Fruit fly (Drosophila melanogaster) whole organism, prepupa: ENCODE results near the gene Prtl99C.

Experiments
- Blimp-1 ChIP-seq: fragments of 200-800 bp; sonication (Bioruptor generic); optimal IDR thresholded peaks from 3 replicates; lab custom pipeline; 2017; ENCODE audit warnings: missing biosample characterization, missing genetic modification characterization, mild to moderate bottlenecking, moderate library complexity, missing genetic modification reagents
- CG10631 ChIP-seq: fragments of 200-800 bp; sonication (Bioruptor generic); optimal IDR thresholded peaks from 2 replicates; lab custom pipeline; 2016; ENCODE audit warnings: missing biosample characterization, missing genetic modification characterization
- CG11294 ChIP-seq: fragments of 200-800 bp; sonication (Bioruptor generic); IDR thresholded peaks from 2 replicates; pipeline ENCODE4 v1.3.6; 2022; ENCODE audit warnings: missing biosample characterization, missing genetic modification characterization
- CG11762 ChIP-seq: fragments of 200-800 bp; sonication (Bioruptor generic); optimal IDR thresholded peaks from 3 replicates; lab custom pipeline; 2016; ENCODE audit warnings: missing biosample characterization, missing genetic modification characterization; ENCODE audit not compliant: insufficient read depth
- CG11902 ChIP-seq: fragments of 200-800 bp; sonication (Bioruptor generic); optimal IDR thresholded peaks from 3 replicates; lab custom pipeline; 2016; ENCODE audit warnings: missing biosample characterization, missing genetic modification characterization
- CG15336 ChIP-seq: fragments of 200-800 bp; sonication (Bioruptor generic); IDR thresholded peaks from 2 replicates; pipeline ENCODE4 v1.3.6; 2022; ENCODE audit warnings: missing biosample characterization, missing genetic modification characterization
- CG1621 ChIP-seq: fragments of 200-800 bp; sonication (Bioruptor generic); optimal IDR thresholded peaks from 3 replicates; lab custom pipeline; 2018; ENCODE audit warnings: missing biosample characterization, mild to moderate bottlenecking, missing genetic modification characterization
- CG3032 ChIP-seq: fragments of 200-800 bp; optimal IDR thresholded peaks from 2 replicates; lab custom pipeline; 2019; ENCODE audit warnings: missing biosample characterization, mild to moderate bottlenecking, missing genetic modification characterization, moderate library complexity
- CG31627 ChIP-seq: fragments of 200-800 bp; sonication (Bioruptor generic); optimal IDR thresholded peaks from 3 replicates; lab custom pipeline; 2016; ENCODE audit warnings: missing biosample characterization, missing genetic modification characterization
- CG32006 ChIP-seq: fragments of 200-800 bp; sonication (Bioruptor generic); optimal IDR thresholded peaks from 3 replicates; lab custom pipeline; 2017; ENCODE audit warnings: missing biosample characterization, mild to moderate bottlenecking, missing genetic modification characterization
- CG3919 ChIP-seq: fragments of 200-800 bp; sonication (Bioruptor generic); optimal IDR thresholded peaks from 3 replicates; lab custom pipeline; 2016; ENCODE audit warnings: missing biosample characterization, missing genetic modification characterization
- CG4318 ChIP-seq: fragments of 200-800 bp; sonication (Bioruptor generic); optimal IDR thresholded peaks from 3 replicates; lab custom pipeline; 2017; ENCODE audit warnings: missing biosample characterization, mild to moderate bottlenecking, missing genetic modification characterization
- CG6163 ChIP-seq: fragments of 200-800 bp; sonication (Bioruptor generic); IDR thresholded peaks from 3 replicates; pipeline ENCODE4 v1.3.6; 2022; ENCODE audit warnings: missing biosample characterization, missing genetic modification characterization
- CG6276 ChIP-seq: fragments of 200-800 bp; sonication (Bioruptor generic); optimal IDR thresholded peaks from 2 replicates; lab custom pipeline; 2017; ENCODE audit warnings: missing biosample characterization, mild to moderate bottlenecking, missing genetic modification characterization
- CG6792 ChIP-seq: fragments of 200-800 bp; sonication (Bioruptor generic); optimal IDR thresholded peaks from 3 replicates; lab custom pipeline; 2016; ENCODE audit warnings: missing biosample characterization, missing genetic modification characterization
- CG8632 ChIP-seq: fragments of 200-800 bp; sonication (Bioruptor generic); optimal IDR thresholded peaks from 3 replicates; lab custom pipeline; 2016; ENCODE audit warnings: missing biosample characterization, missing genetic modification characterization
- CG9139 ChIP-seq: fragments of 200-800 bp; sonication (Bioruptor generic); optimal IDR thresholded peaks from 3 replicates; lab custom pipeline; 2017; ENCODE audit warnings: missing biosample characterization, mild to moderate bottlenecking, missing genetic modification characterization
- Eip75B ChIP-seq: fragments of 200-800 bp; sonication (Bioruptor generic); optimal IDR thresholded peaks from 3 replicates; lab custom pipeline; 2016; ENCODE audit warnings: missing biosample characterization, missing genetic modification characterization
- Eip78C ChIP-seq: fragments of 200-800 bp; sonication (Bioruptor generic); peaks from one replicate; lab custom pipeline; 2016; ENCODE audit warnings: missing biosample characterization, missing genetic modification characterization
- Eip93F ChIP-seq: fragments of 200-800 bp; sonication (Bioruptor generic); optimal IDR thresholded peaks from 2 replicates; lab custom pipeline; 2016; ENCODE audit warnings: missing biosample characterization, mild to moderate bottlenecking, missing genetic modification characterization
- Ets21C ChIP-seq: fragments of 200-800 bp; sonication (Bioruptor generic); optimal IDR thresholded peaks from 3 replicates; lab custom pipeline; 2016; ENCODE audit warnings: missing biosample characterization, missing genetic modification characterization
- Ets96B ChIP-seq: fragments of 200-800 bp; optimal IDR thresholded peaks from 2 replicates; lab custom pipeline; 2019; ENCODE audit warnings: missing biosample characterization, mild to moderate bottlenecking, missing genetic modification characterization, moderate library complexity
- Gug ChIP-seq: fragments of 200-800 bp; sonication (Bioruptor generic); IDR thresholded peaks from 2 replicates; pipeline ENCODE4 v1.3.6; 2022; ENCODE audit warnings: missing biosample characterization, missing genetic modification characterization
- Hr39 ChIP-seq: fragments of 200-800 bp; sonication (Bioruptor generic); optimal IDR thresholded peaks from 2 replicates; lab custom pipeline; 2016; ENCODE audit warnings: missing biosample characterization, missing genetic modification characterization
- Hr4 ChIP-seq: fragments of 200-800 bp; sonication (Bioruptor generic); optimal IDR thresholded peaks from 3 replicates; lab custom pipeline; 2016; ENCODE audit warnings: missing biosample characterization, missing genetic modification characterization
- Lpt ChIP-seq: fragments of 200-800 bp; sonication (Bioruptor generic); optimal IDR thresholded peaks from 3 replicates; lab custom pipeline; 2016; ENCODE audit warnings: missing biosample characterization, missing genetic modification characterization
- Met ChIP-seq: fragments of 200-800 bp; sonication (Bioruptor generic); optimal IDR thresholded peaks from 3 replicates; lab custom pipeline; 2016; ENCODE audit warnings: missing biosample characterization, missing genetic modification characterization
- OdsH ChIP-seq: fragments of 200-800 bp; sonication (Bioruptor generic); optimal IDR thresholded peaks from 3 replicates; lab custom pipeline; 2016; ENCODE audit warnings: missing biosample characterization, missing genetic modification characterization
- Sox102F ChIP-seq: fragments of 200-800 bp; sonication (Bioruptor generic); optimal IDR thresholded peaks from 2 replicates; lab custom pipeline; 2016; ENCODE audit warnings: missing biosample characterization, mild to moderate bottlenecking, missing genetic modification characterization
- Sox14 ChIP-seq: fragments of 200-800 bp; sonication (Bioruptor generic); optimal IDR thresholded peaks from 3 replicates; lab custom pipeline; 2016; ENCODE audit warnings: missing biosample characterization, missing genetic modification characterization
- Sox15 ChIP-seq: fragments of 200-800 bp; sonication (Bioruptor generic); optimal IDR thresholded peaks from 3 replicates; lab custom pipeline; 2016; ENCODE audit warnings: missing biosample characterization, missing genetic modification characterization
- achi ChIP-seq: fragments of 200-800 bp; sonication (Bioruptor generic); optimal IDR thresholded peaks from 3 replicates; lab custom pipeline; 2016; ENCODE audit warnings: missing biosample characterization, missing genetic modification characterization
- acj6 ChIP-seq: fragments of 200-800 bp; sonication (Bioruptor generic); optimal IDR thresholded peaks from 3 replicates; lab custom pipeline; 2016; ENCODE audit warnings: missing biosample characterization, missing genetic modification characterization
- cyc ChIP-seq: fragments of 200-800 bp; sonication (Bioruptor generic); optimal IDR thresholded peaks from 3 replicates; lab custom pipeline; 2016; ENCODE audit warnings: missing biosample characterization, missing genetic modification characterization
- dsx ChIP-seq: fragments of 200-800 bp; optimal IDR thresholded peaks from 3 replicates; lab custom pipeline; 2019; ENCODE audit warnings: missing biosample characterization, mild to moderate bottlenecking, missing genetic modification characterization, moderate library complexity; ENCODE audit not compliant: poor library complexity, severe bottlenecking
- eg ChIP-seq: fragments of 200-800 bp; sonication (Bioruptor generic); IDR thresholded peaks from 3 replicates; pipeline ENCODE4 v1.3.6; 2022; ENCODE audit warnings: missing biosample characterization, missing genetic modification characterization
- fd59A ChIP-seq: fragments of 200-800 bp; sonication (Bioruptor generic); optimal IDR thresholded peaks from 2 replicates; lab custom pipeline; 2017; ENCODE audit warnings: missing biosample characterization, mild to moderate bottlenecking, missing genetic modification characterization, missing genetic modification reagents
- fkh ChIP-seq: fragments of 200-800 bp; sonication (Bioruptor generic); optimal IDR thresholded peaks from 3 replicates; lab custom pipeline; 2017; ENCODE audit warnings: missing biosample characterization, mild to moderate bottlenecking, missing genetic modification characterization, moderate library complexity
- lz ChIP-seq: fragments of 200-800 bp; sonication (Bioruptor generic); optimal IDR thresholded peaks from 3 replicates; lab custom pipeline; 2016; ENCODE audit warnings: missing biosample characterization, missing genetic modification characterization
- net ChIP-seq: fragments of 200-800 bp; sonication (Bioruptor generic); optimal IDR thresholded peaks from 3 replicates; lab custom pipeline; 2016; ENCODE audit warnings: missing biosample characterization, missing genetic modification characterization
- pdm3 ChIP-seq: fragments of 200-800 bp; sonication (Bioruptor generic); optimal IDR thresholded peaks from 3 replicates; lab custom pipeline; 2016; ENCODE audit warnings: missing biosample characterization, missing genetic modification characterization
- salr ChIP-seq, 2 experiments: fragments of 200-800 bp; sonication (Bioruptor generic); optimal IDR thresholded peaks; 3 replicates each; lab custom pipeline; 2016 to 2018; ENCODE audit warnings: missing biosample characterization in 2 of 2, missing genetic modification characterization in 2 of 2, mild to moderate bottlenecking in 1 of 2
- spab ChIP-seq: fragments of 200-800 bp; sonication (Bioruptor generic); optimal IDR thresholded peaks from 2 replicates; lab custom pipeline; 2017; ENCODE audit warnings: missing biosample characterization, mild to moderate bottlenecking, missing genetic modification characterization, missing genetic modification reagents
- ss ChIP-seq, 2 experiments: fragments of 200-800 bp; sonication (Bioruptor generic); optimal IDR thresholded peaks; 2 replicates in 1 of 2; 3 replicates in 1 of 2; lab custom pipeline; 2017 to 2018; ENCODE audit warnings: mild to moderate bottlenecking in 2 of 2, missing biosample characterization in 2 of 2, missing genetic modification characterization in 2 of 2, moderate library complexity in 1 of 2
- topi ChIP-seq: fragments of 200-800 bp; sonication (Bioruptor generic); optimal IDR thresholded peaks from 3 replicates; lab custom pipeline; 2016; ENCODE audit warnings: missing biosample characterization, missing genetic modification characterization
- vri ChIP-seq: fragments of 200-800 bp; sonication (Bioruptor generic); optimal IDR thresholded peaks from 3 replicates; lab custom pipeline; 2016; ENCODE audit warnings: missing biosample characterization, mild to moderate bottlenecking, missing genetic modification characterization

The Prtl99C gene

dm6 chr3R:29786016-29786996, 49.4 kb upstream of the Prtl99C start (continued):
- TF ChIP-seq CG3032 (peak; percentile 28), CG9139 (GFP tag; lab: Kevin White, UChicago) (no peak), CG11762 (GFP tag; lab: Kevin White, UChicago) (peak; percentile 82), CG11902 (peak; percentile 85), Lpt (GFP tag; lab: Kevin White, UChicago) (peak; percentile 63), pdm3 (GFP tag; lab: Kevin White, UChicago) (peak; percentile 60), acj6 (GFP tag; lab: Kevin White, UChicago) (peak; percentile 55), Ets21C (GFP tag; lab: Kevin White, UChicago) (peak; percentile 62), vri (GFP tag; lab: Kevin White, UChicago) (peak; percentile 65), eg (peak; percentile 69), CG1621 (no peak), lz (GFP tag; lab: Kevin White, UChicago) (peak; percentile 77), CG6276 (GFP tag; lab: Kevin White, UChicago) (peak; percentile 46), OdsH (GFP tag; lab: Kevin White, UChicago) (peak; percentile 46), CG15336 (peak; percentile 64), salr (GFP tag; optimal IDR thresholded peaks at IDR 0.05; lab: Kevin White, UChicago) (no peak), CG31627 (GFP tag; lab: Kevin White, UChicago) (peak; percentile 69), CG3919 (GFP tag; lab: Kevin White, UChicago) (peak; percentile 90), Gug (GFP tag; lab: Robert Waterston, UW) (peak; percentile 61), Eip93F (GFP tag; lab: Kevin White, UChicago) (peak; percentile 65)

dm6 chr3R:29787891-29788549, 47.7 kb upstream of the Prtl99C start:
- no peak for TF ChIP-seq Sox15 (GFP tag; lab: Kevin White, UChicago)
- TF ChIP-seq Met (GFP tag; lab: Kevin White, UChicago): peak; percentile 15
- TF ChIP-seq Lpt (GFP tag; lab: Kevin White, UChicago): no peak
- peak; percentile 18 for TF ChIP-seq vri (GFP tag; lab: Kevin White, UChicago)
- no peak for TF ChIP-seq CG4318 (GFP tag; lab: Kevin White, UChicago)
- peak; percentile 5 for TF ChIP-seq Eip93F (GFP tag; lab: Kevin White, UChicago)
- no peak for TF ChIP-seq CG1621
- TF ChIP-seq fkh (GFP tag; lab: Kevin White, UChicago): no peak
- TF ChIP-seq CG31627 (GFP tag; lab: Kevin White, UChicago): no peak
- TF ChIP-seq Hr4 (GFP tag; lab: Kevin White, UChicago): no peak
- no peak for TF ChIP-seq CG8632 (GFP tag; lab: Kevin White, UChicago)
- TF ChIP-seq Eip78C (GFP tag; lab: Kevin White, UChicago): no peak
- peak; percentile 38 for TF ChIP-seq topi (GFP tag; lab: Kevin White, UChicago)
- TF ChIP-seq CG15336: no peak
- no peak for TF ChIP-seq CG3032
- peak; percentile 65 for TF ChIP-seq Blimp-1 (GFP tag; lab: Kevin White, UChicago)
- TF ChIP-seq Ets96B (tag; lab: Kevin White, UChicago): no peak
- TF ChIP-seq Ets21C (GFP tag; lab: Kevin White, UChicago): no peak
- no peak for TF ChIP-seq net (GFP tag; lab: Kevin White, UChicago)
- peak; percentile 18 for TF ChIP-seq Sox14
- TF ChIP-seq Eip75B (GFP tag; lab: Kevin White, UChicago): no peak
- no peak for TF ChIP-seq spab (GFP tag; lab: Kevin White, UChicago)
- no peak for TF ChIP-seq CG11294 (GFP tag; lab: Robert Waterston, UW)
- TF ChIP-seq CG10631 (GFP tag; lab: Kevin White, UChicago): no peak
- no peak for TF ChIP-seq CG6792 (GFP tag; lab: Kevin White, UChicago)
- TF ChIP-seq dsx (GFP tag; lab: Kevin White, UChicago): no peak
- no peak for TF ChIP-seq achi (GFP tag; lab: Kevin White, UChicago)
- TF ChIP-seq ss (GFP tag; optimal IDR thresholded peaks at IDR 0.05; lab: Kevin White, UChicago): no peak
- TF ChIP-seq CG6163 (GFP tag; lab: Robert Waterston, UW): no peak
- TF ChIP-seq pdm3 (GFP tag; lab: Kevin White, UChicago): no peak
- no peak for TF ChIP-seq fd59A (GFP tag; lab: Kevin White, UChicago)
- TF ChIP-seq Hr39: no peak
- no peak for TF ChIP-seq cyc (GFP tag; lab: Kevin White, UChicago)
- no peak for TF ChIP-seq CG32006 (GFP tag; lab: Kevin White, UChicago)
- TF ChIP-seq Sox102F: peak; percentile 33
